Worm (Caenorhabditis elegans): ENCODE data around the gene T04F3.4.

ce11 chrV:11809935-11810334, 47.1 kb upstream of the T04F3.4 start:
- no peak for TF ChIP-seq dpl-1 (GFP tag; optimal IDR thresholded peaks at IDR 0.05)
- no peak for TF ChIP-seq ztf-18 (tag; optimal IDR thresholded peaks at IDR 0.05)
- TF ChIP-seq F22D6.2 (tag; optimal IDR thresholded peaks at IDR 0.05): no peak
- no peak for TF ChIP-seq him-1 (tag; optimal IDR thresholded peaks at IDR 0.05)
- TF ChIP-seq pbrm-1 (GFP tag; IDR thresholded peaks at IDR 0.05): no peak
- TF ChIP-seq snpc-4 (GFP tag; optimal IDR thresholded peaks at IDR 0.05): no peak
- TF ChIP-seq snpc-4 (tag; optimal IDR thresholded peaks at IDR 0.05): no peak
- no peak for TF ChIP-seq T26A5.8 (tag; optimal IDR thresholded peaks at IDR 0.05)
- no peak for TF ChIP-seq lin-35 (GFP tag; optimal IDR thresholded peaks at IDR 0.05)
- TF ChIP-seq F57C9.4 (tag; optimal IDR thresholded peaks at IDR 0.05): no peak
- no peak for TF ChIP-seq tbp1 (GFP tag; optimal IDR thresholded peaks at IDR 0.05)
- no peak for TF ChIP-seq let-607 (tag; optimal IDR thresholded peaks at IDR 0.05)

All from whole organism, young adult.